Fruit fly (Drosophila melanogaster) whole organism, pupa: Measurements from ENCODE around the gene CG12617.

Experiments used
- CG10348 ChIP-seq: fragments of 200-800 bp; sonication (Bioruptor generic); IDR thresholded peaks from 2 replicates; pipeline ENCODE4 v1.3.6; 2022; ENCODE audit warnings: missing biosample characterization, missing genetic modification characterization
- CG12605 ChIP-seq: fragments of 200-800 bp; sonication (Bioruptor generic); IDR thresholded peaks from 2 replicates; pipeline ENCODE4 v1.3.6; 2022; ENCODE audit warnings: missing biosample characterization, missing genetic modification characterization
- CG13204 ChIP-seq: fragments of 200-800 bp; sonication (Bioruptor generic); optimal IDR thresholded peaks from 2 replicates; lab custom pipeline; 2018; ENCODE audit warnings: missing biosample characterization, mild to moderate bottlenecking, missing genetic modification characterization, moderate library complexity
- CG14655 ChIP-seq: fragments of 200-800 bp; sonication (Bioruptor generic); optimal IDR thresholded peaks from 3 replicates; lab custom pipeline; 2017; ENCODE audit warnings: mild to moderate bottlenecking, missing biosample characterization, missing genetic modification reagents, missing genetic modification characterization
- CG15710 ChIP-seq: fragments of 200-800 bp; sonication (Bioruptor generic); optimal IDR thresholded peaks from 2 replicates; lab custom pipeline; 2018; ENCODE audit warnings: missing biosample characterization, mild to moderate bottlenecking, missing genetic modification characterization, moderate library complexity
- CG17806 ChIP-seq: fragments of 200-800 bp; sonication (Bioruptor generic); optimal IDR thresholded peaks from 2 replicates; lab custom pipeline; 2018; ENCODE audit warnings: missing biosample characterization, mild to moderate bottlenecking, missing genetic modification characterization, moderate library complexity
- CG32121 ChIP-seq: fragments of 200-800 bp; sonication (Bioruptor generic); IDR thresholded peaks from 2 replicates; pipeline ENCODE4 v1.3.6; 2022; ENCODE audit warnings: missing biosample characterization, missing genetic modification characterization
- CG34367 ChIP-seq: fragments of 200-800 bp; sonication (Bioruptor generic); optimal IDR thresholded peaks from 2 replicates; lab custom pipeline; 2018; ENCODE audit warnings: missing biosample characterization, mild to moderate bottlenecking, missing genetic modification characterization
- CG4496 ChIP-seq: fragments of 200-800 bp; sonication (Bioruptor generic); IDR thresholded peaks from 3 replicates; pipeline ENCODE4 v1.3.6; 2022; ENCODE audit warnings: missing biosample characterization, missing genetic modification characterization
- CG8159 ChIP-seq: fragments of 200-800 bp; sonication (Bioruptor generic); optimal IDR thresholded peaks from 3 replicates; lab custom pipeline; 2018; ENCODE audit warnings: missing biosample characterization, mild to moderate bottlenecking, missing genetic modification characterization, moderate library complexity
- CG8301 ChIP-seq: fragments of 200-800 bp; sonication (Bioruptor generic); optimal IDR thresholded peaks from 2 replicates; lab custom pipeline; 2018; ENCODE audit warnings: missing biosample characterization, mild to moderate bottlenecking, missing genetic modification characterization
- CG9948 ChIP-seq: fragments of 200-800 bp; sonication (Bioruptor generic); optimal IDR thresholded peaks from 2 replicates; lab custom pipeline; 2018; ENCODE audit warnings: missing biosample characterization, mild to moderate bottlenecking, missing genetic modification characterization, moderate library complexity
- D1 ChIP-seq: fragments of 200-800 bp; sonication (Bioruptor generic); optimal IDR thresholded peaks from 2 replicates; lab custom pipeline; 2018; ENCODE audit warnings: missing biosample characterization, mild to moderate bottlenecking, missing genetic modification characterization, moderate library complexity
- EcR ChIP-seq: fragments of 200-800 bp; sonication (Bioruptor generic); optimal IDR thresholded peaks from 3 replicates; lab custom pipeline; 2019; ENCODE audit warnings: missing biosample characterization, missing genetic modification characterization, mild to moderate bottlenecking, moderate library complexity, missing genetic modification reagents
- Ets98B ChIP-seq: fragments of 200-800 bp; sonication (Bioruptor generic); IDR thresholded peaks from 2 replicates; pipeline ENCODE4 v1.3.6; 2022; ENCODE audit warnings: missing biosample characterization, missing genetic modification characterization
- Pif1A ChIP-seq: fragments of 200-800 bp; sonication (Bioruptor generic); optimal IDR thresholded peaks from 3 replicates; lab custom pipeline; 2016; ENCODE audit warnings: missing biosample characterization, missing genetic modification characterization
- Pif1B ChIP-seq: fragments of 200-800 bp; sonication (Bioruptor generic); optimal IDR thresholded peaks from 3 replicates; lab custom pipeline; 2016; ENCODE audit warnings: missing biosample characterization, missing genetic modification characterization
- Snoo ChIP-seq: fragments of 200-800 bp; sonication (Bioruptor generic); optimal IDR thresholded peaks from 3 replicates; lab custom pipeline; 2017; ENCODE audit warnings: missing biosample characterization, mild to moderate bottlenecking, missing genetic modification characterization, inconsistent platforms
- fd96Ca ChIP-seq: fragments of 200-800 bp; sonication (Bioruptor generic); IDR thresholded peaks from 3 replicates; pipeline ENCODE4 v1.3.6; 2022; ENCODE audit warnings: missing biosample characterization, missing genetic modification characterization
- gl ChIP-seq: fragments of 200-800 bp; sonication (Bioruptor generic); optimal IDR thresholded peaks from 2 replicates; lab custom pipeline; 2018; ENCODE audit warnings: missing biosample characterization, mild to moderate bottlenecking, missing genetic modification characterization
- rn ChIP-seq: fragments of 200-800 bp; sonication (Bioruptor generic); IDR thresholded peaks from 2 replicates; pipeline ENCODE4 v1.3.6; 2022; ENCODE audit warnings: missing biosample characterization, missing genetic modification characterization

CG12617 gene

dm6 chr2L:20294393-20294792 is at the start of gene CG12617:
TSS of gene CG12617 (plus strand) at chr2L:20294693.
- TF ChIP-seq Snoo (no peak), CG13204 (GFP tag; lab: Kevin White, UChicago) (no peak), EcR (GFP tag; lab: Kevin White, UChicago) (no peak), Pif1A (GFP tag; lab: Kevin White, UChicago) (no peak), CG9948 (tag; lab: Kevin White, UChicago) (no peak), CG17806 (tag; lab: Kevin White, UChicago) (no peak), gl (tag; lab: Kevin White, UChicago) (no peak), CG14655 (no peak), CG10348 (GFP tag; lab: Robert Waterston, UW) (no peak), CG32121 (GFP tag; lab: Robert Waterston, UW) (no peak), CG34367 (tag; lab: Kevin White, UChicago) (no peak), CG12605 (GFP tag; lab: Robert Waterston, UW) (no peak), CG15710 (tag; lab: Kevin White, UChicago) (no peak)

- TF ChIP-seq CG14655 (no peak), EcR (GFP tag; lab: Kevin White, UChicago) (no peak)
These were observed 37.4 kb upstream of the CG12617 start, which contains the start of gene CG17571 for dm6 chr2L:20257092-20257491. TSS of gene CG17571 (minus strand) at chr2L:20257192.

- TF ChIP-seq Pif1A (GFP tag; lab: Kevin White, UChicago) (no peak), CG8159 (tag; lab: Kevin White, UChicago) (no peak), D1 (tag; lab: Kevin White, UChicago) (no peak), CG12605 (GFP tag; lab: Robert Waterston, UW) (no peak), CG10348 (GFP tag; lab: Robert Waterston, UW) (no peak), rn (no peak), CG32121 (GFP tag; lab: Robert Waterston, UW) (no peak), Ets98B (GFP tag; lab: Robert Waterston, UW) (no peak), fd96Ca (GFP tag; lab: Robert Waterston, UW) (no peak), CG34367 (tag; lab: Kevin White, UChicago) (no peak), CG4496 (GFP tag; lab: Robert Waterston, UW) (no peak), CG9948 (tag; lab: Kevin White, UChicago) (no peak), Snoo (no peak), CG17806 (tag; lab: Kevin White, UChicago) (no peak), CG15710 (tag; lab: Kevin White, UChicago) (no peak), CG13204 (GFP tag; lab: Kevin White, UChicago) (no peak), CG14655 (no peak), CG8301 (no peak)
These were observed 31.4 kb upstream of the CG12617 start for dm6 chr2L:20263050-20263449.

- no peak for TF ChIP-seq rn
- no peak for TF ChIP-seq Ets98B (GFP tag; lab: Robert Waterston, UW)
- no peak for TF ChIP-seq EcR (GFP tag; lab: Kevin White, UChicago)
These were observed 30.2 kb upstream of the CG12617 start, which contains the start of gene CG17570 for dm6 chr2L:20264324-20264567. TSS of gene CG17570 (minus strand) at chr2L:20264424.

dm6 chr2L:20264568-20265547 is 29.6 kb upstream of the CG12617 start:
- TF ChIP-seq CG14655: no peak
- TF ChIP-seq Pif1A (GFP tag; lab: Kevin White, UChicago): no peak
- TF ChIP-seq rn: no peak
- no peak for TF ChIP-seq CG8159 (tag; lab: Kevin White, UChicago)
- TF ChIP-seq CG15710 (tag; lab: Kevin White, UChicago): no peak
- no peak for TF ChIP-seq EcR (GFP tag; lab: Kevin White, UChicago)
- no peak for TF ChIP-seq gl (tag; lab: Kevin White, UChicago)
- TF ChIP-seq CG8301: no peak
- TF ChIP-seq fd96Ca (GFP tag; lab: Robert Waterston, UW): no peak
- no peak for TF ChIP-seq CG34367 (tag; lab: Kevin White, UChicago)
- no peak for TF ChIP-seq Ets98B (GFP tag; lab: Robert Waterston, UW)
- no peak for TF ChIP-seq Snoo
- TF ChIP-seq D1 (tag; lab: Kevin White, UChicago): no peak
- no peak for TF ChIP-seq CG9948 (tag; lab: Kevin White, UChicago)
- TF ChIP-seq CG4496 (GFP tag; lab: Robert Waterston, UW): no peak
- no peak for TF ChIP-seq Pif1B (GFP tag; lab: Kevin White, UChicago)
- TF ChIP-seq CG17806 (tag; lab: Kevin White, UChicago): no peak
- no peak for TF ChIP-seq CG12605 (GFP tag; lab: Robert Waterston, UW)
- TF ChIP-seq CG13204 (GFP tag; lab: Kevin White, UChicago): no peak
- TF ChIP-seq CG32121 (GFP tag; lab: Robert Waterston, UW): no peak
- TF ChIP-seq, all 21 proteins: peak for 0

- TF ChIP-seq CG8301 (peak; percentile 72), CG32121 (GFP tag; lab: Robert Waterston, UW) (no peak; the same call in 1 of the 2 replicates), Snoo (peak; percentile 61), Pif1A (GFP tag; lab: Kevin White, UChicago) (peak; percentile 67), EcR (GFP tag; lab: Kevin White, UChicago) (no peak), CG15710 (tag; lab: Kevin White, UChicago) (peak; percentile 78), CG8159 (tag; lab: Kevin White, UChicago) (peak; percentile 70), Pif1B (GFP tag; lab: Kevin White, UChicago) (peak; percentile 72), fd96Ca (GFP tag; lab: Robert Waterston, UW) (peak; percentile 89), CG10348 (GFP tag; lab: Robert Waterston, UW) (peak; percentile 29; the same call in 1 of the 2 replicates), CG4496 (GFP tag; lab: Robert Waterston, UW) (peak; percentile 91), CG17806 (tag; lab: Kevin White, UChicago) (peak; percentile 69), gl (tag; lab: Kevin White, UChicago) (peak; percentile 47), CG14655 (peak; percentile 76), rn (peak; percentile 51), CG9948 (tag; lab: Kevin White, UChicago) (peak; percentile 64), D1 (tag; lab: Kevin White, UChicago) (no peak), CG12605 (GFP tag; lab: Robert Waterston, UW) (peak; percentile 82), Ets98B (GFP tag; lab: Robert Waterston, UW) (peak; percentile 86), CG13204 (GFP tag; lab: Kevin White, UChicago) (peak; percentile 15), CG34367 (tag; lab: Kevin White, UChicago) (peak; percentile 73)
These were observed 27.3 kb upstream of the CG12617 start for dm6 chr2L:20267181-20267580.
